Worm (Caenorhabditis elegans): Measurements from ENCODE around the gene srh-119.

ce11 chrV:16927345-16927744, 44.9 kb upstream of the srh-119 start, which contains the start of gene Y102A5C.36:
- TF ChIP-seq atf-7 (tag; optimal IDR thresholded peaks at IDR 0.05) (no peak), sea-2 (GFP tag; IDR thresholded peaks at IDR 0.05) (no peak), sdz-38 (tag; optimal IDR thresholded peaks at IDR 0.05) (no peak)
